Fruit fly (Drosophila melanogaster) whole organism, embryonic: ENCODE measurements around the gene CG12056.

Experiments used
- Asciz ChIP-seq: fragments of 200-800 bp; sonication (Bioruptor generic); optimal IDR thresholded peaks from 2 replicates; lab custom pipeline; 2017; ENCODE audit warnings: missing biosample characterization, mild to moderate bottlenecking, missing genetic modification characterization, missing genetic modification reagents
- CG10462 ChIP-seq: fragments of 200-800 bp; sonication (Bioruptor generic); optimal IDR thresholded peaks from 2 replicates; lab custom pipeline; 2016; ENCODE audit warnings: missing biosample characterization, missing genetic modification characterization
- CG10979 ChIP-seq: fragments of 200-800 bp; sonication (Bioruptor generic); optimal IDR thresholded peaks from 2 replicates; lab custom pipeline; 2018; ENCODE audit warnings: missing biosample characterization, mild to moderate bottlenecking, missing genetic modification characterization, moderate library complexity
- CG11247 ChIP-seq: fragments of 200-800 bp; sonication (Bioruptor generic); IDR thresholded peaks from 2 replicates; pipeline ENCODE4 v1.3.6; 2022; ENCODE audit warnings: missing biosample characterization, missing genetic modification characterization
- CG11504 ChIP-seq: fragments of 200-800 bp; sonication (Bioruptor generic); optimal IDR thresholded peaks from 3 replicates; lab custom pipeline; 2019; ENCODE audit warnings: missing biosample characterization, mild to moderate bottlenecking, missing genetic modification characterization, moderate library complexity
- CG12155 ChIP-seq: fragments of 200-800 bp; sonication (Bioruptor generic); optimal IDR thresholded peaks from 3 replicates; lab custom pipeline; 2016; ENCODE audit warnings: missing biosample characterization, missing genetic modification characterization
- CG12659 ChIP-seq: fragments of 200-800 bp; sonication (Bioruptor generic); optimal IDR thresholded peaks from 3 replicates; lab custom pipeline; 2017; ENCODE audit warnings: mild to moderate bottlenecking, missing biosample characterization, missing genetic modification reagents, missing genetic modification characterization
- CG13123 ChIP-seq: fragments of 200-800 bp; sonication (Bioruptor generic); optimal IDR thresholded peaks from 2 replicates; lab custom pipeline; 2016; ENCODE audit warnings: missing biosample characterization, missing genetic modification characterization
- CG14050 ChIP-seq: fragments of 200-800 bp; sonication (Bioruptor generic); IDR thresholded peaks from 3 replicates; pipeline ENCODE4 v1.3.6; 2022; ENCODE audit warnings: missing biosample characterization, missing genetic modification characterization
- CG15269 ChIP-seq: fragments of 200-800 bp; sonication (Bioruptor generic); optimal IDR thresholded peaks from 2 replicates; lab custom pipeline; 2018; ENCODE audit warnings: missing biosample characterization, mild to moderate bottlenecking, missing genetic modification characterization, moderate library complexity
- CG16815 ChIP-seq: fragments of 200-800 bp; sonication (Bioruptor generic); optimal IDR thresholded peaks from 3 replicates; lab custom pipeline; 2017; ENCODE audit warnings: missing biosample characterization, mild to moderate bottlenecking, missing genetic modification characterization
- CG17361 ChIP-seq: fragments of 200-800 bp; sonication (Bioruptor generic); IDR thresholded peaks from 3 replicates; pipeline ENCODE4 v1.3.6; 2022; ENCODE audit warnings: missing biosample characterization, missing genetic modification characterization
- CG1792 ChIP-seq: fragments of 200-800 bp; sonication (Bioruptor generic); optimal IDR thresholded peaks from 2 replicates; lab custom pipeline; 2016; ENCODE audit warnings: missing biosample characterization, missing genetic modification characterization
- CG18619 ChIP-seq: fragments of 200-800 bp; sonication (Bioruptor generic); optimal IDR thresholded peaks from 3 replicates; lab custom pipeline; 2017; ENCODE audit warnings: missing biosample characterization, mild to moderate bottlenecking, missing genetic modification characterization
- CG2129 ChIP-seq: fragments of 200-800 bp; sonication (Bioruptor generic); IDR thresholded peaks from 2 replicates; pipeline ENCODE4 v1.3.6; 2022; ENCODE audit warnings: missing biosample characterization, missing genetic modification characterization; ENCODE audit not compliant: partially characterized antibody
- CG3065 ChIP-seq: fragments of 200-800 bp; sonication (Bioruptor generic); optimal IDR thresholded peaks from 2 replicates; lab custom pipeline; 2016; ENCODE audit warnings: missing biosample characterization, missing genetic modification characterization
- CG31224 ChIP-seq: fragments of 200-800 bp; sonication (Bioruptor generic); IDR thresholded peaks from 2 replicates; pipeline ENCODE4 v1.3.6; 2022; ENCODE audit warnings: missing biosample characterization, missing genetic modification characterization
- CG33213 ChIP-seq: fragments of 200-800 bp; sonication (Bioruptor generic); optimal IDR thresholded peaks from 3 replicates; lab custom pipeline; 2016; ENCODE audit warnings: missing biosample characterization, missing genetic modification characterization
- CG3847 ChIP-seq: fragments of 200-800 bp; sonication (Bioruptor generic); IDR thresholded peaks from 2 replicates; pipeline ENCODE4 v1.3.6; 2022; ENCODE audit warnings: missing biosample characterization, missing genetic modification characterization
- CG4424 ChIP-seq: fragments of 200-800 bp; sonication (Bioruptor generic); optimal IDR thresholded peaks from 3 replicates; lab custom pipeline; 2016; ENCODE audit warnings: missing biosample characterization, missing genetic modification characterization
- CG4854 ChIP-seq: fragments of 200-800 bp; sonication (Bioruptor generic); optimal IDR thresholded peaks from 2 replicates; lab custom pipeline; 2016; ENCODE audit warnings: missing biosample characterization, missing genetic modification characterization, inconsistent platforms
- CG6689 ChIP-seq: fragments of 200-800 bp; sonication (Bioruptor generic); IDR thresholded peaks from 2 replicates; pipeline ENCODE4 v1.3.6; 2022; ENCODE audit warnings: missing biosample characterization, missing genetic modification characterization
- CG6813 ChIP-seq: fragments of 200-800 bp; sonication (Bioruptor generic); optimal IDR thresholded peaks from 2 replicates; lab custom pipeline; 2017; ENCODE audit warnings: missing biosample characterization, missing genetic modification characterization, mild to moderate bottlenecking, moderate library complexity, missing genetic modification reagents
- CG8359 ChIP-seq: fragments of 200-800 bp; sonication (Bioruptor generic); optimal IDR thresholded peaks from 2 replicates; lab custom pipeline; 2017; ENCODE audit warnings: missing biosample characterization, mild to moderate bottlenecking, missing genetic modification characterization, borderline replicate concordance
- CG9609 ChIP-seq: fragments of 200-800 bp; sonication (Bioruptor generic); optimal IDR thresholded peaks from 3 replicates; lab custom pipeline; 2016; ENCODE audit warnings: missing biosample characterization, missing genetic modification characterization
- CkIIα-i1 ChIP-seq: fragments of 200-800 bp; sonication (Bioruptor generic); IDR thresholded peaks from 2 replicates; pipeline ENCODE4 v1.3.6; 2022; ENCODE audit warnings: missing biosample characterization, missing genetic modification characterization
- D19A ChIP-seq: fragments of 200-800 bp; optimal IDR thresholded peaks from 3 replicates; lab custom pipeline; 2019; ENCODE audit warnings: missing biosample characterization, mild to moderate bottlenecking, missing genetic modification characterization, moderate library complexity
- Drgx ChIP-seq: fragments of 200-800 bp; sonication (Bioruptor generic); IDR thresholded peaks from 2 replicates; pipeline ENCODE4 v1.3.6; 2022; ENCODE audit warnings: missing biosample characterization, missing genetic modification characterization
- H2.0 ChIP-seq: fragments of 200-800 bp; sonication (Bioruptor generic); IDR thresholded peaks from 2 replicates; pipeline ENCODE4 v1.3.6; 2022; ENCODE audit warnings: missing biosample characterization, missing genetic modification characterization
- HLH4C ChIP-seq: fragments of 200-800 bp; sonication (Bioruptor generic); IDR thresholded peaks from 3 replicates; pipeline ENCODE4 v1.3.6; 2022; ENCODE audit warnings: missing biosample characterization, missing genetic modification characterization; ENCODE audit not compliant: partially characterized antibody
- Kr ChIP-seq: fragments of 200-800 bp; sonication (Bioruptor generic); optimal IDR thresholded peaks from 2 replicates; lab custom pipeline; 2017; ENCODE audit warnings: missing biosample characterization, mild to moderate bottlenecking, missing genetic modification characterization
- Opbp ChIP-seq: fragments of 200-800 bp; sonication (Bioruptor generic); IDR thresholded peaks from 3 replicates; pipeline ENCODE4 v1.3.6; 2022; ENCODE audit warnings: missing biosample characterization, missing genetic modification characterization; ENCODE audit not compliant: partially characterized antibody
- Pdp1 ChIP-seq, 2 experiments: fragments of 200-800 bp; sonication (Bioruptor generic); optimal IDR thresholded peaks; 3 replicates each; lab custom pipeline; 2016; ENCODE audit warnings: missing biosample characterization in 2 of 2, missing genetic modification characterization in 2 of 2, mild to moderate bottlenecking in 1 of 2, moderate library complexity in 1 of 2
- Poxn ChIP-seq: fragments of 200-800 bp; sonication (Bioruptor generic); IDR thresholded peaks from 2 replicates; pipeline ENCODE4 v1.3.6; 2022; ENCODE audit warnings: missing biosample characterization, missing genetic modification characterization
- Xbp1 ChIP-seq: fragments of 200-800 bp; sonication (Bioruptor generic); optimal IDR thresholded peaks from 3 replicates; lab custom pipeline; 2016; ENCODE audit warnings: missing biosample characterization, mild to moderate bottlenecking, missing genetic modification characterization
- bab2 ChIP-seq: fragments of 200-800 bp; sonication (Bioruptor generic); optimal IDR thresholded peaks from 2 replicates; lab custom pipeline; 2016; ENCODE audit warnings: missing biosample characterization, missing genetic modification characterization
- dmrt11E ChIP-seq: fragments of 200-800 bp; sonication (Bioruptor generic); optimal IDR thresholded peaks from 3 replicates; lab custom pipeline; 2018; ENCODE audit warnings: missing biosample characterization, mild to moderate bottlenecking, missing genetic modification characterization, moderate library complexity
- dmrt99B ChIP-seq: fragments of 200-800 bp; sonication (Bioruptor generic); optimal IDR thresholded peaks from 2 replicates; lab custom pipeline; 2018; ENCODE audit warnings: missing biosample characterization, mild to moderate bottlenecking, missing genetic modification characterization, moderate library complexity
- eve ChIP-seq, 2 experiments: fragments of >200 bp; optimal IDR thresholded peaks; 2 replicates each; lab custom pipeline; 2017; ENCODE audit warnings: missing biosample characterization in 2 of 2, missing genetic modification characterization in 2 of 2
- ewg ChIP-seq: fragments of 200-800 bp; sonication (Bioruptor generic); optimal IDR thresholded peaks from 3 replicates; lab custom pipeline; 2017; ENCODE audit warnings: mild to moderate bottlenecking, missing biosample characterization, missing genetic modification reagents, missing genetic modification characterization
- fd3F ChIP-seq: fragments of 200-800 bp; sonication (Bioruptor generic); optimal IDR thresholded peaks from 2 replicates; lab custom pipeline; 2018; ENCODE audit warnings: missing biosample characterization, mild to moderate bottlenecking, missing genetic modification characterization, moderate library complexity
- fd96Cb ChIP-seq: fragments of 200-800 bp; sonication (Bioruptor generic); optimal IDR thresholded peaks from 2 replicates; lab custom pipeline; 2018; ENCODE audit warnings: missing biosample characterization, mild to moderate bottlenecking, missing genetic modification characterization, moderate library complexity
- lmd ChIP-seq: fragments of 200-800 bp; sonication (Bioruptor generic); IDR thresholded peaks from 2 replicates; pipeline ENCODE4 v1.3.6; 2022; ENCODE audit warnings: missing biosample characterization, missing genetic modification characterization
- luna ChIP-seq: fragments of 200-800 bp; sonication (Bioruptor generic); optimal IDR thresholded peaks from 2 replicates; lab custom pipeline; 2016; ENCODE audit warnings: missing biosample characterization, missing genetic modification characterization
- row ChIP-seq: fragments of 200-800 bp; sonication (Bioruptor generic); IDR thresholded peaks from 3 replicates; pipeline ENCODE4 v1.3.6; 2022; ENCODE audit warnings: missing biosample characterization, missing genetic modification characterization
- sob ChIP-seq: fragments of 200-800 bp; sonication (Bioruptor generic); IDR thresholded peaks from 2 replicates; pipeline ENCODE4 v1.3.6; 2022; ENCODE audit warnings: missing biosample characterization, missing genetic modification characterization
- tgo ChIP-seq: fragments of 200-800 bp; sonication (Bioruptor generic); IDR thresholded peaks from 3 replicates; pipeline ENCODE4 v1.3.6; 2022; ENCODE audit warnings: missing biosample characterization, missing genetic modification characterization
- trh ChIP-seq: fragments of 200-800 bp; sonication (Bioruptor generic); optimal IDR thresholded peaks from 2 replicates; lab custom pipeline; 2016; ENCODE audit warnings: missing biosample characterization, missing genetic modification characterization
- tup ChIP-seq: fragments of 200-800 bp; sonication (Bioruptor generic); optimal IDR thresholded peaks from 2 replicates; lab custom pipeline; 2016; ENCODE audit warnings: missing biosample characterization, mild to moderate bottlenecking, missing genetic modification characterization, moderate library complexity
- vnd ChIP-seq: fragments of 200-800 bp; sonication (Bioruptor generic); IDR thresholded peaks from 3 replicates; pipeline ENCODE4 v1.3.6; 2022; ENCODE audit warnings: missing biosample characterization, missing genetic modification characterization; ENCODE audit not compliant: partially characterized antibody
- zfh2 ChIP-seq: fragments of 200-800 bp; sonication (Bioruptor generic); optimal IDR thresholded peaks from 2 replicates; lab custom pipeline; 2016; ENCODE audit warnings: missing biosample characterization, missing genetic modification characterization

CG12056 gene

dm6 chrX:9220434-9220833 is 28.0 kb downstream of the CG12056 start (continued):
- TF ChIP-seq CG33213 (GFP tag; lab: Kevin White, UChicago) (no peak), dmrt99B (tag; lab: Kevin White, UChicago) (peak; percentile 26), tgo (GFP tag; lab: Robert Waterston, UW) (no peak), CG6813 (GFP tag; lab: Kevin White, UChicago) (no peak), CG11504 (tag; lab: Kevin White, UChicago) (no peak), CG13123 (GFP tag; lab: Kevin White, UChicago) (no peak), CG12155 (GFP tag; lab: Kevin White, UChicago) (no peak), fd3F (no peak), Drgx (peak; percentile 62), Pdp1 (GFP tag; optimal IDR thresholded peaks at IDR 0.05; lab: Kevin White, UChicago) (no peak), ewg (GFP tag; lab: Kevin White, UChicago) (no peak), dmrt11E (tag; lab: Kevin White, UChicago) (peak; percentile 33), luna (GFP tag; lab: Kevin White, UChicago) (no peak), CG17361 (GFP tag; lab: Robert Waterston, UW) (0 out of 3 replicates have a peak, but pooled peaks have one; percentile 14), bab2 (GFP tag; lab: Kevin White, UChicago) (peak; percentile 13), HLH4C (GFP tag; lab: Robert Waterston, UW) (no peak), eve (GFP tag; optimal IDR thresholded peaks at IDR 0.05; lab: Kevin White, UChicago) (no peak), CG4854 (no peak), CG16815 (GFP tag; lab: Kevin White, UChicago) (peak; percentile 2), vnd (GFP tag; lab: Robert Waterston, UW) (no peak), CG3847 (GFP tag; lab: Robert Waterston, UW) (no peak), row (GFP tag; lab: Robert Waterston, UW) (peak; percentile 66), CG3065 (no peak), CG1792 (GFP tag; lab: Kevin White, UChicago) (no peak), CG10462 (GFP tag; lab: Kevin White, UChicago) (no peak), CG12659 (no peak), CG6689 (GFP tag; lab: Robert Waterston, UW) (peak; percentile 24; the same call in 1 of the 2 replicates), tup (GFP tag; lab: Kevin White, UChicago) (no peak), lmd (GFP tag; lab: Robert Waterston, UW) (peak; percentile 55), sob (GFP tag; lab: Robert Waterston, UW) (no peak), CG11247 (no peak), trh (no peak), CG10979 (peak; percentile 36), zfh2 (GFP tag; lab: Kevin White, UChicago) (no peak), CG15269 (no peak), Asciz (no peak), CG31224 (GFP tag; lab: Robert Waterston, UW) (no peak), Opbp (GFP tag; lab: Robert Waterston, UW) (no peak), fd96Cb (tag; lab: Kevin White, UChicago) (peak; percentile 35), CG4424 (GFP tag; lab: Kevin White, UChicago) (peak; percentile 1), Kr (GFP tag; lab: Kevin White, UChicago) (no peak), CG18619 (GFP tag; lab: Kevin White, UChicago) (no peak), CG14050 (GFP tag; lab: Robert Waterston, UW) (no peak), H2.0 (no peak), CG9609 (GFP tag; lab: Kevin White, UChicago) (no peak), D19A (tag; lab: Kevin White, UChicago) (no peak), CkIIα-i1 (GFP tag; lab: Robert Waterston, UW) (no peak), Xbp1 (GFP tag; lab: Kevin White, UChicago) (no peak), CG2129 (no peak), Poxn (no peak), CG8359 (GFP tag; lab: Kevin White, UChicago) (no peak)
